Worm (Caenorhabditis elegans): ENCODE data around the gene trm-1.

DNA sequence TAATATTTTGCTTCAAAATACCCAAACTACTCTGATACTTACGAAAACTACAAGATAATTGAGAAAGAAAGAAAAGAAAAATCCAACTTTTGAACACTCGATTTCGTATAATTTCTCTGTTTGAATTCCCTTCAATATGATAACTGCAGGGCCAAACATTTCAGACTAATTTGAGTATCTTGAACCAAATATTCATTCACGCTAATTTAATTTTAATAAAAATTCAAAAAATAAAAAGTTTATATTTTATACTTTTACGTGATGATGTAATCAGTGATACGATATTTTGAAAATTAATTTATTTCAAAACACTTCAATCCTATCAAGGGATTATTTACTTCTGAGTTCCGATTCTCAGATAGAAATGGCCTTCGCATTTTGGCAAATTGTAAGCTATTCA lies 5.5 kb downstream of the trm-1 start, which contains the start of gene ZC376.8:
- TF ChIP-seq W03F9.2 (tag; optimal IDR thresholded peaks at IDR 0.05): no peak
- TF ChIP-seq him-1 (tag; optimal IDR thresholded peaks at IDR 0.05): no peak

Measured in whole organism, L4/young adult.